Worm (Caenorhabditis elegans) whole organism, early embryonic: Measurements from ENCODE around the gene str-25.

Experiments used
- F13C5.2 ChIP-seq: sonication (generic microtip); optimal IDR thresholded peaks from 2 replicates; lab custom pipeline; 2017; ENCODE audit warnings: mild to moderate bottlenecking, missing genetic modification characterization, inconsistent platforms, missing compliant biosample characterization
- aly-1 ChIP-seq: sonication (generic microtip); optimal IDR thresholded peaks from 2 replicates; lab custom pipeline; 2016; ENCODE audit warnings: missing genetic modification characterization, missing compliant biosample characterization
- ama-1 ChIP-seq: fragments of 150-350 bp; optimal IDR thresholded peaks from 2 replicates; lab custom pipeline; 2014
- ceh-13 ChIP-seq: fragments of 200-800 bp; sonication (Bioruptor generic); optimal IDR thresholded peaks from 2 replicates; lab custom pipeline; 2018; ENCODE audit warnings: mild to moderate bottlenecking, missing genetic modification characterization, missing compliant biosample characterization
- ceh-36 ChIP-seq: sonication (generic microtip); optimal IDR thresholded peaks from 2 replicates; lab custom pipeline; 2016; ENCODE audit warnings: missing genetic modification characterization, inconsistent platforms, missing compliant biosample characterization
- ets-7 ChIP-seq: sonication (generic microtip); optimal IDR thresholded peaks from 2 replicates; lab custom pipeline; 2016; ENCODE audit warnings: missing genotype, missing genetic modification characterization, missing compliant biosample characterization
- flt-1 ChIP-seq: fragments of 200-800 bp; sonication (Bioruptor generic); IDR thresholded peaks from 2 replicates; pipeline ENCODE4 v1.3.6; 2022; ENCODE audit warnings: missing genetic modification characterization, missing compliant biosample characterization
- hmbx-1 ChIP-seq: sonication (generic microtip); optimal IDR thresholded peaks from 2 replicates; lab custom pipeline; 2016; ENCODE audit warnings: mild to moderate bottlenecking, missing genetic modification characterization, missing compliant biosample characterization
- hmg-4 ChIP-seq: fragments of 200-800 bp; sonication (Bioruptor generic); optimal IDR thresholded peaks from 2 replicates; lab custom pipeline; 2018; ENCODE audit warnings: mild to moderate bottlenecking, missing genetic modification characterization, missing compliant biosample characterization
- pes-1 ChIP-seq: fragments of 200-800 bp; sonication (Bioruptor generic); IDR thresholded peaks from 2 replicates; pipeline ENCODE4 v1.3.6; 2022; ENCODE audit warnings: missing genetic modification reagents, missing genetic modification characterization, missing compliant biosample characterization
- scrt-1 ChIP-seq: fragments of 200-800 bp; sonication (Bioruptor generic); IDR thresholded peaks from 2 replicates; pipeline ENCODE4 v1.3.6; 2022; ENCODE audit warnings: missing genetic modification characterization, missing compliant biosample characterization
- sea-1 ChIP-seq: fragments of 200-800 bp; sonication (Bioruptor generic); conservative IDR thresholded peaks from 2 replicates; pipeline ENCODE4 v1.3.6; 2022; ENCODE audit warnings: missing genetic modification characterization, missing compliant biosample characterization
- tbx-11 ChIP-seq: fragments of 200-800 bp; sonication (Bioruptor generic); IDR thresholded peaks from 2 replicates; pipeline ENCODE4 v1.3.6; 2022; ENCODE audit warnings: missing genetic modification characterization, missing compliant biosample characterization
- tra-4 ChIP-seq: sonication (generic microtip); optimal IDR thresholded peaks from 2 replicates; lab custom pipeline; 2017; ENCODE audit warnings: missing genetic modification characterization, missing compliant biosample characterization

DNA sequence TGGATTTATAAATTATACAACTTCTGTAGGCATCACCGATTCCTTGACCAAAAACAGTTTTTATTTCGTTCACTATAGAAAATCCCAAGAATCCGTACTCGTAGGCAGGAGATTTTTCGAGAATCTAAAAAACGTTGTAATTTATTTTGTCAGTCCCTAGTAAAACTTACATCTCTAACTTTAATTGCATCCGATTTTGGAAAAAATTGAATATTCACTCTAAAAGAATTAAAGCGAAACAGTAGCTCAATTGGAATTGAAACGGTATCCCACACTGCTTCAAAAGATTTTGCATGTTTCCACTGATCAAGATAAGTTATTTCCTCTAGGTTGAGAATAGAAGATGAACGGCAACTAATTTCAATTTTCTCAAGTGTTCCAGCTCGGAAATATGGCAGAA is 15.8 kb downstream of the str-25 start, which contains the start of gene fbxa-142:
- TF ChIP-seq aly-1 (tag; lab: Kevin White, UChicago) (no peak), ets-7 (tag; lab: Kevin White, UChicago) (no peak), F13C5.2 (tag; lab: Kevin White, UChicago) (no peak), ama-1 (lab: Kevin White, UChicago) (no peak), sea-1 (GFP tag; lab: Robert Waterston, UW) (no peak), tra-4 (tag; lab: Kevin White, UChicago) (no peak), pes-1 (GFP tag; lab: Robert Waterston, UW) (no peak), hmg-4 (GFP tag; lab: Kevin White, UChicago) (no peak), hmbx-1 (tag; lab: Kevin White, UChicago) (no peak), scrt-1 (GFP tag; lab: Robert Waterston, UW) (no peak), tbx-11 (GFP tag; lab: Robert Waterston, UW) (no peak), flt-1 (GFP tag; lab: Robert Waterston, UW) (no peak), ceh-36 (no peak), ceh-13 (GFP tag; lab: Kevin White, UChicago) (no peak)
